Worm (Caenorhabditis elegans) whole organism, L3 larva: ENCODE data around the gene lex-1.

Source experiments
- ama-1 ChIP-seq: fragments of 150-350 bp; optimal IDR thresholded peaks from 2 replicates; lab custom pipeline; 2018
- fkh-2 ChIP-seq: fragments of 150-350 bp; optimal IDR thresholded peaks from 2 replicates; lab custom pipeline; 2014; ENCODE audit warnings: missing biosample characterization, missing genetic modification reagents, missing genetic modification characterization
- mdl-1 ChIP-seq: fragments of 150-350 bp; optimal IDR thresholded peaks from 2 replicates; lab custom pipeline; 2014; ENCODE audit warnings: missing biosample characterization, missing genetic modification characterization
- nfya-1 ChIP-seq: sonication (generic microtip); optimal IDR thresholded peaks from 2 replicates; lab custom pipeline; 2017; ENCODE audit warnings: missing genetic modification characterization, mild to moderate bottlenecking, missing compliant biosample characterization, antibody characterized with exemption, moderate library complexity; ENCODE audit not compliant: insufficient read depth
- pha-4 ChIP-seq: fragments of 150-350 bp; optimal IDR thresholded peaks from 2 replicates; lab custom pipeline; 2014; ENCODE audit warnings: missing biosample characterization, missing genetic modification reagents, missing genetic modification characterization
- sea-2 ChIP-seq: fragments of 150-350 bp; sonication (generic microtip); optimal IDR thresholded peaks from 4 replicates; lab custom pipeline; 2014; ENCODE audit warnings: missing biosample characterization, missing genetic modification reagents, missing genetic modification characterization
- unc-62 ChIP-seq: fragments of 150-350 bp; sonication (generic microtip); optimal IDR thresholded peaks from 4 replicates; lab custom pipeline; 2014; ENCODE audit warnings: missing biosample characterization, missing genetic modification reagents, missing genetic modification characterization
- ztf-11 ChIP-seq: fragments of 150-350 bp; optimal IDR thresholded peaks from 2 replicates; lab custom pipeline; 2014; ENCODE audit warnings: missing biosample characterization, missing genetic modification characterization

DNA sequence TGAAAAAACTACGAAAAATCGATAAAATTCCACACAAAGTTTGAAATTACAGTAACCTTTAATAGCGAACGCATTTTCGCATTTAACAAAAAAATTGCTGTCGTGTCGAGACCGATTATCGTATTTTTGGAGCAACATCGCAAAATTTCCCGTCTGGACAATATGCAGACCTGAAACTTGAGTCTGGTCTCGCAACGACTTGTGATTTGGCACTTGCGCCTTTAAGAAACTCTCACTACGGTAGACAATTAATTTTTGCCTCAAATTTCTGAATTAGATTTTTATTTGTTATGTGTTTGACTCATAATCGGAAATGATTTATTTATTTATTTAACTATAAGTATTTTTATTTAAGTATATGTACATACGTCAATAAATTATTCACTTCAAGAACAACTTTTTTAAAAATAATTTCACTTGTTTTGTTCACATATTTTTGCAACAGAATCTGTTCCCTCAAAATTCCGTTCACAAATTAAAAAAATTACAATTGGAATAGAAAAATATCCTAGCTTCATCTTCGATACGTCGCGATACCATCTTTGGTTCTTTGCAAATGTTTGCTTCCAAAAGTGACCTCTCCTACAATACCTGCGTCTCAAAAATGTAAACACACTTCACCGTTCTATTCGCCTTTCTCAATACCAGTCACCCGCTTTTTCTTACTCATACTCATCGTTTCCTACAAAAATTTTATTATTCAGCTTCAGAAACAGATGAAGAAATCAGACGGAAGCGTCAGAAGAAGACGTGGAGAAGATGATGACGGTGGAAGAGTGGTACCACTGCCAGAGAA lies 31.5 kb upstream of the lex-1 start, which contains the start of gene T12G3.4:
- no peak for TF ChIP-seq ztf-11 (tag; lab: Kevin White, UChicago)
- peak; percentile 90 for TF ChIP-seq pha-4
- no peak for TF ChIP-seq mdl-1 (tag; lab: Kevin White, UChicago)
- no peak for TF ChIP-seq sea-2 (GFP tag; lab: Kevin White, UChicago)
- no peak for TF ChIP-seq ama-1
- TF ChIP-seq fkh-2 (tag; lab: Kevin White, UChicago): no peak
- no peak for TF ChIP-seq nfya-1 (tag; lab: Kevin White, UChicago)
- no peak for TF ChIP-seq unc-62 (GFP tag; lab: Kevin White, UChicago)
